Fruit fly (Drosophila melanogaster): ENCODE results near the gene CG4022.
A peak's percentile ranks its signal among the peaks of the same experiment; 100 is the strongest.

The CG4022 gene

DNA sequence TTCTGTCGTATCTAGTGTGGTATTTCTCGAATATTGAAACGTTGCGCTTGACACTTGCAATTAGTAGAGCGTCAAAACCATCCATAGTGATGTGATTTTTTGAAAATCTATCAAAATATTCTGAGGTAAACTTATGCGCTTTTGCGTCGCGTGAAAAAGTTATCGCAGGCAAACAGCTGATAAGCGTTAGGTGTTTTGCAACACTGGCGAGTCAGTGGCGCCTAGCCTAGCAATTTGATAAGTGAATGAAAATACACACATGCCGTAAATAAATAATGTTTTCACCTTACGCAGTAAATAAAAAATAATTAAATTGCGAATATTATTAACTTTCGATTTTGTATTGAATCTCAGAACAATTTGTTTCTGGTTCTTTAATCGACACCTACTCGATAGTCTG lies 24.7 kb upstream of the CG4022 start, which contains the start of gene CG42526 (continued):
- peak; percentile 57 for TF ChIP-seq CG7556 (GFP tag; optimal IDR thresholded peaks at IDR 0.05)
- TF ChIP-seq PHDP (tag; optimal IDR thresholded peaks at IDR 0.05), result peak; percentile 36
- 0 out of 2 replicates have a peak, but pooled peaks have one; percentile 5 for TF ChIP-seq ap (GFP tag; IDR thresholded peaks at IDR 0.05)
- peak; percentile 76 for TF ChIP-seq CG9932 (GFP tag; IDR thresholded peaks at IDR 0.05)
- TF ChIP-seq Dip2 (GFP tag; IDR thresholded peaks at IDR 0.05), result no peak
- no peak for TF ChIP-seq ro (GFP tag; IDR thresholded peaks at IDR 0.05)
- TF ChIP-seq CG9876 (GFP tag; optimal IDR thresholded peaks at IDR 0.05), result no peak
- no peak for TF ChIP-seq CG15696 (tag; optimal IDR thresholded peaks at IDR 0.05)
- TF ChIP-seq HLH54F (GFP tag; optimal IDR thresholded peaks at IDR 0.05), result peak; percentile 52
- TF ChIP-seq CoRest (tag; optimal IDR thresholded peaks at IDR 0.05), result peak; percentile 35
- no peak; the same call in 1 of the 2 replicates for TF ChIP-seq CG6689 (GFP tag; IDR thresholded peaks at IDR 0.05)
- no peak for TF ChIP-seq tap (tag; optimal IDR thresholded peaks at IDR 0.05)
- TF ChIP-seq knrl (GFP tag; IDR thresholded peaks at IDR 0.05; ENCODE audit: partially characterized antibody), result peak; percentile 7; the same call in 1 of the 3 replicates
- no peak for TF ChIP-seq pan (optimal IDR thresholded peaks at IDR 0.05)
- peak in 1 of 2 experiments; percentile 49 for TF ChIP-seq pan (GFP tag; optimal IDR thresholded peaks at IDR 0.05 in 1 of 2, IDR thresholded peaks at IDR 0.05 in 1 of 2)
- TF ChIP-seq CG3847 (GFP tag; IDR thresholded peaks at IDR 0.05), result peak; percentile 14; the same call in 1 of the 2 replicates
- peak; percentile 54 for TF ChIP-seq Xbp1 (GFP tag; optimal IDR thresholded peaks at IDR 0.05)
- TF ChIP-seq CG17359 (tag; optimal IDR thresholded peaks at IDR 0.05), result no peak
- TF ChIP-seq CG9609 (GFP tag; optimal IDR thresholded peaks at IDR 0.05), result no peak
- peak; percentile 93 for TF ChIP-seq Ets65A (GFP tag)
- TF ChIP-seq chif (GFP tag; optimal IDR thresholded peaks at IDR 0.05), result peak in 1 of 2 experiments; percentile 39
- peak; percentile 50 for TF ChIP-seq Antp (GFP tag; optimal IDR thresholded peaks at IDR 0.05)
- TF ChIP-seq repo (GFP tag; optimal IDR thresholded peaks at IDR 0.05), result no peak
- no peak for TF ChIP-seq gro (GFP tag; optimal IDR thresholded peaks at IDR 0.05)
- peak; percentile 1 for TF ChIP-seq CG8388 (GFP tag; optimal IDR thresholded peaks at IDR 0.05)
- TF ChIP-seq luna (GFP tag; optimal IDR thresholded peaks at IDR 0.05), result no peak
- TF ChIP-seq Blimp-1 (GFP tag; optimal IDR thresholded peaks at IDR 0.05), result no peak
- TF ChIP-seq CG13424 (tag; optimal IDR thresholded peaks at IDR 0.05), result peak; percentile 3
- peak; percentile 36 for TF ChIP-seq CG12744 (GFP tag; optimal IDR thresholded peaks at IDR 0.05)
- no peak for TF ChIP-seq cwo (GFP tag; optimal IDR thresholded peaks at IDR 0.05)
- TF ChIP-seq ttk (GFP tag; IDR thresholded peaks at IDR 0.05), result peak; percentile 12; the same call in 1 of the 2 replicates
- TF ChIP-seq vfl (GFP tag; optimal IDR thresholded peaks at IDR 0.05), result peak; percentile 61
- peak; percentile 53; the same call in 1 of the 2 replicates for TF ChIP-seq bbx (GFP tag; IDR thresholded peaks at IDR 0.05; ENCODE audit: partially characterized antibody)
- peak; percentile 78; the same call in 2 of the 3 replicates for TF ChIP-seq CG11560 (tag; IDR thresholded peaks at IDR 0.05)
- TF ChIP-seq Sox102F (GFP tag; optimal IDR thresholded peaks at IDR 0.05), result peak; percentile 30
- peak; percentile 56 for TF ChIP-seq CG12769 (tag; optimal IDR thresholded peaks at IDR 0.05)
- TF ChIP-seq Opbp (GFP tag; IDR thresholded peaks at IDR 0.05; ENCODE audit: partially characterized antibody), result 0 out of 3 replicates have a peak, but pooled peaks have one; percentile 47
- no peak for TF ChIP-seq Stat92E (GFP tag; optimal IDR thresholded peaks at IDR 0.05)
- TF ChIP-seq CG18599 (GFP tag; optimal IDR thresholded peaks at IDR 0.05), result peak; percentile 48
- TF ChIP-seq Oaz (GFP tag; IDR thresholded peaks at IDR 0.05), result no peak
- no peak for TF ChIP-seq CG15601 (tag; optimal IDR thresholded peaks at IDR 0.05)
- TF ChIP-seq Tbp (GFP tag; optimal IDR thresholded peaks at IDR 0.05), result no peak
- TF ChIP-seq Hr39 (optimal IDR thresholded peaks at IDR 0.05), result no peak
- no peak for TF ChIP-seq dati (GFP tag; IDR thresholded peaks at IDR 0.05)
- peak in 1 of 2 experiments; percentile 58 for TF ChIP-seq dpn (GFP tag; optimal IDR thresholded peaks at IDR 0.05)
- peak; percentile 19 for TF ChIP-seq B-H2 (GFP tag; optimal IDR thresholded peaks at IDR 0.05)
- TF ChIP-seq lilli (GFP tag; optimal IDR thresholded peaks at IDR 0.05), result peak; percentile 82
- no peak for TF ChIP-seq Nf-YA (GFP tag; IDR thresholded peaks at IDR 0.05)
- TF ChIP-seq MBD-R2 (GFP tag; IDR thresholded peaks at IDR 0.05), result peak; percentile 70
- TF ChIP-seq CG1603 (tag; optimal IDR thresholded peaks at IDR 0.05), result peak; percentile 59
- peak; percentile 46; the same call in 1 of the 2 replicates for TF ChIP-seq CG17328 (GFP tag; IDR thresholded peaks at IDR 0.05)

Measured in whole organism, embryonic.